Worm (Caenorhabditis elegans): ENCODE data around the gene H04M03.12.

H04M03.12 gene

ce11 chrIV:5891265-5891664, 11.9 kb downstream of the H04M03.12 start, which contains the start of gene H04M03.3:
H04M03.3 (plus strand) TSS chrIV:5891565.
- no peak for TF ChIP-seq tbx-2 (tag; optimal IDR thresholded peaks at IDR 0.05)
- no peak for TF ChIP-seq pax-1 (tag; optimal IDR thresholded peaks at IDR 0.05)
- no peak for TF ChIP-seq pros-1 (tag; optimal IDR thresholded peaks at IDR 0.05)
- no peak for TF ChIP-seq K09A11.1 (tag; optimal IDR thresholded peaks at IDR 0.05; ENCODE audit: insufficient read depth)
- TF ChIP-seq madf-2 (tag; optimal IDR thresholded peaks at IDR 0.05), result no peak
- TF ChIP-seq rnt-1 (tag; optimal IDR thresholded peaks at IDR 0.05), result no peak
- no peak for TF ChIP-seq unc-42 (tag; optimal IDR thresholded peaks at IDR 0.05)
- no peak for TF ChIP-seq hlh-30 (tag; optimal IDR thresholded peaks at IDR 0.05; ENCODE audit: insufficient read depth)
- no peak for TF ChIP-seq ceh-45 (GFP tag; IDR thresholded peaks at IDR 0.05)
- TF ChIP-seq ceh-14 (tag; optimal IDR thresholded peaks at IDR 0.05), result no peak
- TF ChIP-seq ceh-24 (tag; optimal IDR thresholded peaks at IDR 0.05), result no peak
- no peak for TF ChIP-seq che-1 (tag; optimal IDR thresholded peaks at IDR 0.05)
- TF ChIP-seq unc-86 (tag; optimal IDR thresholded peaks at IDR 0.05), result no peak

ce11 chrIV:5886605-5887004, 16.6 kb downstream of the H04M03.12 start:
- TF ChIP-seq ceh-30 (tag; optimal IDR thresholded peaks at IDR 0.05) (no peak), nhr-11 (tag; optimal IDR thresholded peaks at IDR 0.05) (no peak), madf-2 (tag; optimal IDR thresholded peaks at IDR 0.05) (no peak), pha-4 (tag; optimal IDR thresholded peaks at IDR 0.05) (no peak), ahr-1 (tag; optimal IDR thresholded peaks at IDR 0.05) (no peak), nfya-1 (tag; optimal IDR thresholded peaks at IDR 0.05) (no peak), ceh-19 (GFP tag; optimal IDR thresholded peaks at IDR 0.05) (no peak), lim-6 (tag; optimal IDR thresholded peaks at IDR 0.05) (no peak), ttx-3 (tag; optimal IDR thresholded peaks at IDR 0.05) (no peak), fkh-10 (GFP tag; optimal IDR thresholded peaks at IDR 0.05) (no peak), ceh-48 (tag; optimal IDR thresholded peaks at IDR 0.05) (no peak), elt-4 (tag; optimal IDR thresholded peaks at IDR 0.05) (no peak), sox-4 (tag; optimal IDR thresholded peaks at IDR 0.05) (no peak), gmeb-2 (tag; optimal IDR thresholded peaks at IDR 0.05) (no peak), C38D4.7 (GFP tag; optimal IDR thresholded peaks at IDR 0.05) (no peak), lin-11 (tag; optimal IDR thresholded peaks at IDR 0.05) (no peak), F13H6.1 (tag; optimal IDR thresholded peaks at IDR 0.05) (no peak), ceh-45 (GFP tag; IDR thresholded peaks at IDR 0.05) (no peak), dve-1 (tag; optimal IDR thresholded peaks at IDR 0.05) (no peak)

- TF ChIP-seq ets-4 (tag; optimal IDR thresholded peaks at IDR 0.05) (no peak), syd-9 (tag; optimal IDR thresholded peaks at IDR 0.05) (no peak)
Observed at ce11 chrIV:5885180-5885887, 17.8 kb downstream of the H04M03.12 start, which contains the start of gene glf-1. glf-1 (plus strand) TSS chrIV:5885835.

ce11 chrIV:5884500-5884899, 18.7 kb downstream of the H04M03.12 start, which contains the start of gene H04M03.11:
H04M03.11 (minus strand) TSS chrIV:5884600.
- TF ChIP-seq ceh-18 (tag; optimal IDR thresholded peaks at IDR 0.05) (no peak), tbx-2 (tag; optimal IDR thresholded peaks at IDR 0.05) (no peak), nhr-11 (tag; optimal IDR thresholded peaks at IDR 0.05) (no peak), mec-3 (tag; optimal IDR thresholded peaks at IDR 0.05; ENCODE audit: borderline replicate concordance) (no peak), unc-3 (GFP tag; conservative IDR thresholded peaks at IDR 0.05) (no peak), unc-3 (tag; optimal IDR thresholded peaks at IDR 0.05) (no peak), madf-2 (tag; optimal IDR thresholded peaks at IDR 0.05) (no peak), hlh-13 (GFP tag; optimal IDR thresholded peaks at IDR 0.05) (no peak), ceh-14 (tag; optimal IDR thresholded peaks at IDR 0.05) (no peak), ceh-19 (GFP tag; optimal IDR thresholded peaks at IDR 0.05) (no peak), dve-1 (tag; optimal IDR thresholded peaks at IDR 0.05) (no peak)

Data from whole organism, late embryonic.